Fruit fly (Drosophila melanogaster) whole organism, embryonic: ENCODE results near the gene Sema5c.

Experiments used
- Aef1 ChIP-seq: fragments of 200-800 bp; sonication (Bioruptor generic); IDR thresholded peaks from 3 replicates; pipeline ENCODE4 v1.3.6; 2022; ENCODE audit warnings: missing biosample characterization, missing genetic modification characterization
- B-H1 ChIP-seq: fragments of 200-800 bp; sonication (Bioruptor generic); IDR thresholded peaks from 3 replicates; pipeline ENCODE4 v1.3.6; 2022; ENCODE audit warnings: missing biosample characterization, missing genetic modification characterization
- CG1024 ChIP-seq: fragments of 200-800 bp; sonication (Bioruptor generic); IDR thresholded peaks from 2 replicates; pipeline ENCODE4 v1.3.6; 2022; ENCODE audit warnings: missing biosample characterization, missing genetic modification characterization
- CG12219 ChIP-seq: fragments of 200-800 bp; sonication (Bioruptor generic); optimal IDR thresholded peaks from 3 replicates; lab custom pipeline; 2018; ENCODE audit warnings: missing biosample characterization, mild to moderate bottlenecking, missing genetic modification characterization
- CG12299 ChIP-seq: fragments of 200-800 bp; sonication (Bioruptor generic); optimal IDR thresholded peaks from 2 replicates; lab custom pipeline; 2018; ENCODE audit warnings: missing biosample characterization, mild to moderate bottlenecking, missing genetic modification characterization
- CG13123 ChIP-seq: fragments of 200-800 bp; sonication (Bioruptor generic); optimal IDR thresholded peaks from 2 replicates; lab custom pipeline; 2016; ENCODE audit warnings: missing biosample characterization, missing genetic modification characterization
- CG15514 ChIP-seq: fragments of 200-800 bp; sonication (Bioruptor generic); optimal IDR thresholded peaks from 3 replicates; lab custom pipeline; 2017; ENCODE audit warnings: missing biosample characterization, missing genetic modification characterization, mild to moderate bottlenecking, moderate library complexity, missing genetic modification reagents
- CG17361 ChIP-seq: fragments of 200-800 bp; sonication (Bioruptor generic); IDR thresholded peaks from 3 replicates; pipeline ENCODE4 v1.3.6; 2022; ENCODE audit warnings: missing biosample characterization, missing genetic modification characterization
- CG17912 ChIP-seq: fragments of 200-800 bp; sonication (Bioruptor generic); optimal IDR thresholded peaks from 2 replicates; lab custom pipeline; 2018; ENCODE audit warnings: missing biosample characterization, mild to moderate bottlenecking, missing genetic modification characterization
- CG30403 ChIP-seq: fragments of 200-800 bp; sonication (Bioruptor generic); optimal IDR thresholded peaks from 3 replicates; lab custom pipeline; 2016; ENCODE audit warnings: missing biosample characterization, missing genetic modification characterization
- CG31441 ChIP-seq: fragments of 200-800 bp; sonication (Bioruptor generic); IDR thresholded peaks from 2 replicates; pipeline ENCODE4 v1.3.6; 2022; ENCODE audit warnings: missing biosample characterization, missing genetic modification characterization
- CG3163 ChIP-seq: fragments of 200-800 bp; sonication (Bioruptor generic); optimal IDR thresholded peaks from 3 replicates; lab custom pipeline; 2016; ENCODE audit warnings: missing biosample characterization, missing genetic modification characterization
- CG3838 ChIP-seq: fragments of 200-800 bp; sonication (Bioruptor generic); optimal IDR thresholded peaks from 3 replicates; lab custom pipeline; 2016; ENCODE audit warnings: missing biosample characterization, missing genetic modification characterization
- CG5245 ChIP-seq: fragments of 200-800 bp; sonication (Bioruptor generic); optimal IDR thresholded peaks from 3 replicates; lab custom pipeline; 2016; ENCODE audit warnings: missing biosample characterization, missing genetic modification characterization
- CG6654 ChIP-seq: fragments of 200-800 bp; sonication (Bioruptor generic); optimal IDR thresholded peaks from 2 replicates; lab custom pipeline; 2017; ENCODE audit warnings: missing biosample characterization, mild to moderate bottlenecking, missing genetic modification characterization
- CG6683 ChIP-seq: fragments of 200-800 bp; sonication (Bioruptor generic); optimal IDR thresholded peaks from 2 replicates; lab custom pipeline; 2017; ENCODE audit warnings: missing biosample characterization, mild to moderate bottlenecking, missing genetic modification characterization, missing genetic modification reagents
- CG7839 ChIP-seq: fragments of 200-800 bp; sonication (Bioruptor generic); optimal IDR thresholded peaks from 3 replicates; lab custom pipeline; 2018; ENCODE audit warnings: missing biosample characterization, mild to moderate bottlenecking, missing genetic modification characterization, moderate library complexity
- CHES-1-like ChIP-seq: fragments of 200-800 bp; sonication (Bioruptor generic); optimal IDR thresholded peaks from 2 replicates; lab custom pipeline; 2016; ENCODE audit warnings: missing biosample characterization, missing genetic modification characterization
- Camta ChIP-seq: fragments of 200-800 bp; sonication (Bioruptor generic); optimal IDR thresholded peaks from 2 replicates; lab custom pipeline; 2016; ENCODE audit warnings: missing biosample characterization, missing genetic modification characterization
- CkIIα-i1 ChIP-seq: fragments of 200-800 bp; sonication (Bioruptor generic); IDR thresholded peaks from 2 replicates; pipeline ENCODE4 v1.3.6; 2022; ENCODE audit warnings: missing biosample characterization, missing genetic modification characterization
- Dp ChIP-seq: fragments of 200-800 bp; sonication (Bioruptor generic); optimal IDR thresholded peaks from 2 replicates; lab custom pipeline; 2018; ENCODE audit warnings: missing biosample characterization, mild to moderate bottlenecking, missing genetic modification characterization, moderate library complexity
- E2f2 ChIP-seq: fragments of 200-800 bp; sonication (Bioruptor generic); IDR thresholded peaks from 2 replicates; pipeline ENCODE4 v1.3.6; 2022; ENCODE audit warnings: missing biosample characterization, missing genetic modification characterization
- Eip74EF ChIP-seq, 2 experiments: fragments of 200-800 bp in 1 of 2; fragments of >200 bp in 1 of 2; sonication (Bioruptor generic) in 1 of 2; optimal IDR thresholded peaks; 2 replicates each; lab custom pipeline; 2017 to 2019; ENCODE audit warnings: missing biosample characterization in 2 of 2, missing genetic modification characterization in 2 of 2, mild to moderate bottlenecking in 1 of 2, moderate library complexity in 1 of 2
- Fer2 ChIP-seq: fragments of 200-800 bp; sonication (Bioruptor generic); optimal IDR thresholded peaks from 2 replicates; lab custom pipeline; 2018; ENCODE audit warnings: missing biosample characterization, mild to moderate bottlenecking, missing genetic modification characterization, moderate library complexity
- Hr3 ChIP-seq: fragments of 200-800 bp; sonication (Bioruptor generic); optimal IDR thresholded peaks from 3 replicates; lab custom pipeline; 2016; ENCODE audit warnings: missing biosample characterization, missing genetic modification characterization
- Lpt ChIP-seq: fragments of >200 bp; optimal IDR thresholded peaks from 2 replicates; lab custom pipeline; 2018; ENCODE audit warnings: missing biosample characterization, missing genetic modification characterization
- Mad ChIP-seq: fragments of 200-800 bp; sonication (Bioruptor generic); optimal IDR thresholded peaks from 2 replicates; lab custom pipeline; 2016; ENCODE audit warnings: missing biosample characterization, missing genetic modification characterization
- Mes4 ChIP-seq: fragments of 200-800 bp; sonication (Bioruptor generic); optimal IDR thresholded peaks from 2 replicates; lab custom pipeline; 2016; ENCODE audit warnings: missing biosample characterization, missing genetic modification characterization
- Oaz ChIP-seq: fragments of 200-800 bp; sonication (Bioruptor generic); IDR thresholded peaks from 2 replicates; pipeline ENCODE4 v1.3.6; 2022; ENCODE audit warnings: missing biosample characterization, missing genetic modification characterization
- Ptx1 ChIP-seq: fragments of 200-800 bp; sonication (Bioruptor generic); IDR thresholded peaks from 2 replicates; pipeline ENCODE4 v1.3.6; 2022; ENCODE audit warnings: missing biosample characterization, missing genetic modification characterization
- Trl ChIP-seq, 3 experiments: fragments of >200 bp in 2 of 3; fragments of 200-800 bp in 1 of 3; sonication (Bioruptor generic) in 1 of 3; optimal IDR thresholded peaks; 2 replicates in 1 of 3; 3 replicates in 2 of 3; lab custom pipeline; 2016 to 2017; ENCODE audit warnings: missing biosample characterization in 1 of 3, missing genetic modification characterization in 1 of 3
- ato ChIP-seq: fragments of 200-800 bp; sonication (Bioruptor generic); IDR thresholded peaks from 2 replicates; pipeline ENCODE4 v1.3.6; 2022; ENCODE audit warnings: missing biosample characterization, missing genetic modification characterization; ENCODE audit not compliant: partially characterized antibody
- chinmo ChIP-seq: fragments of 200-800 bp; sonication (Bioruptor generic); IDR thresholded peaks from 4 replicates; pipeline ENCODE4 v1.3.6; 2022; ENCODE audit warnings: missing biosample characterization, missing genetic modification characterization; ENCODE audit not compliant: partially characterized antibody
- dati ChIP-seq: fragments of 200-800 bp; sonication (Bioruptor generic); IDR thresholded peaks from 2 replicates; pipeline ENCODE4 v1.3.6; 2022; ENCODE audit warnings: missing biosample characterization, missing genetic modification characterization
- gcm ChIP-seq: fragments of 200-800 bp; sonication (Bioruptor generic); optimal IDR thresholded peaks from 2 replicates; lab custom pipeline; 2019; ENCODE audit warnings: missing biosample characterization, mild to moderate bottlenecking, missing genetic modification characterization, moderate library complexity
- kay ChIP-seq: fragments of 200-800 bp; sonication (Bioruptor generic); optimal IDR thresholded peaks from 2 replicates; lab custom pipeline; 2016; ENCODE audit warnings: missing biosample characterization, missing genetic modification characterization
- maf-S ChIP-seq: fragments of 200-800 bp; sonication (Bioruptor generic); optimal IDR thresholded peaks from 2 replicates; lab custom pipeline; 2016; ENCODE audit warnings: missing biosample characterization, missing genetic modification characterization
- nmo ChIP-seq: fragments of 200-800 bp; sonication (Bioruptor generic); optimal IDR thresholded peaks from 2 replicates; lab custom pipeline; 2018; ENCODE audit warnings: missing biosample characterization, mild to moderate bottlenecking, missing genetic modification characterization, moderate library complexity
- org-1 ChIP-seq: fragments of 200-800 bp; sonication (Bioruptor generic); optimal IDR thresholded peaks from 2 replicates; lab custom pipeline; 2017; ENCODE audit warnings: missing biosample characterization, missing genetic modification characterization
- psq ChIP-seq: fragments of 200-800 bp; sonication (Bioruptor generic); optimal IDR thresholded peaks from 2 replicates; lab custom pipeline; 2017; ENCODE audit warnings: missing biosample characterization, missing genetic modification characterization
- ro ChIP-seq: fragments of 200-800 bp; sonication (Bioruptor generic); IDR thresholded peaks from 2 replicates; pipeline ENCODE4 v1.3.6; 2022; ENCODE audit warnings: missing biosample characterization, missing genetic modification characterization
- run ChIP-seq: fragments of 200-800 bp; sonication (Bioruptor generic); optimal IDR thresholded peaks from 3 replicates; lab custom pipeline; 2018; ENCODE audit warnings: missing biosample characterization, mild to moderate bottlenecking, missing genetic modification characterization
- scrt ChIP-seq: fragments of 200-800 bp; sonication (Bioruptor generic); optimal IDR thresholded peaks from 2 replicates; lab custom pipeline; 2018; ENCODE audit warnings: missing biosample characterization, mild to moderate bottlenecking, missing genetic modification characterization, moderate library complexity
- shn ChIP-seq: fragments of 200-800 bp; sonication (Bioruptor generic); optimal IDR thresholded peaks from 3 replicates; lab custom pipeline; 2016; ENCODE audit warnings: missing biosample characterization, missing genetic modification characterization
- sob ChIP-seq: fragments of 200-800 bp; sonication (Bioruptor generic); IDR thresholded peaks from 2 replicates; pipeline ENCODE4 v1.3.6; 2022; ENCODE audit warnings: missing biosample characterization, missing genetic modification characterization
- sqz ChIP-seq: fragments of 200-800 bp; sonication (Bioruptor generic); optimal IDR thresholded peaks from 3 replicates; lab custom pipeline; 2018; ENCODE audit warnings: missing biosample characterization, mild to moderate bottlenecking, missing genetic modification characterization
- tin ChIP-seq: fragments of 200-800 bp; sonication (Bioruptor generic); optimal IDR thresholded peaks from 3 replicates; lab custom pipeline; 2016; ENCODE audit warnings: missing biosample characterization, missing genetic modification characterization
- toy ChIP-seq: fragments of 200-800 bp; sonication (Bioruptor generic); IDR thresholded peaks from 2 replicates; pipeline ENCODE4 v1.3.6; 2022; ENCODE audit warnings: missing biosample characterization, missing genetic modification characterization
- zf30C ChIP-seq: fragments of 200-800 bp; sonication (Bioruptor generic); optimal IDR thresholded peaks from 3 replicates; lab custom pipeline; 2018; ENCODE audit warnings: missing biosample characterization, mild to moderate bottlenecking, missing genetic modification characterization
- zfh1 ChIP-seq: fragments of 200-800 bp; sonication (Bioruptor generic); IDR thresholded peaks from 3 replicates; pipeline ENCODE4 v1.3.6; 2022; ENCODE audit warnings: missing biosample characterization, missing genetic modification characterization

The Sema5c gene

DNA sequence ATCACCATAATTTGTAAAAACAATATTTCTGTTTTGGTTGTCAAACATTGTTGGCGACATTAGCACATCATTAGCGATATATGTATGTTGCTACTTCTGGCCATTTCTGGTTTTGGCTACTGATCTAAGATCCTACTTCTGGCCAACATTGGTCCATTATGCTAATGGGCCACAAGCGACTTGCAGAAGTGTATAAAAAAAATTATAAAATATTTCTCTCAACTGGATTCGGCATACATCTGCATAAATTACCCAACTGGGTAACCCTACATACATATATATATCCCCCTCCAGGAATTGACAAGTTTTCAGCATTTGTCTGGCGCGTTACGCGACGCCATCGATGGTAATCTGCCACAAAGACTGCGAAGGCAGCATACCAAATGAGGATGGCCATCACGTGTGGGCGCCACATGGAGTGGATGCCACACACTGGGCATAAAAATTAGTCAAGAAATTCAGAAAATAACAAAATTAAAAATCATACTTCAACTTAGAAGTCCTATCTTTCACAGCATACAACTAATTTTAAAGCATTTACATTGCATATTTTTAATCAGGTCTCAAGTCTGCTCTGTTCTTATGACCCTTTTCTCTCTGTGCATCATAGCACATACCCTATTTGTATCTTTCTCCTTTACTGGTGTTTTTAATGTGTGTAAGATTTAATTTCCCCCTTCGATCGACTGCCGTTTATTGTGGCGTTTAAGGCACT is 44.0 kb downstream of the Sema5c start (continued):
- TF ChIP-seq Aef1 (GFP tag; lab: Robert Waterston, UW) (0 out of 3 replicates have a peak, but pooled peaks have one; percentile 30), maf-S (GFP tag; lab: Kevin White, UChicago) (no peak), Mes4 (peak; percentile 37), Lpt (GFP tag; lab: Kevin White, UChicago) (no peak), Camta (GFP tag; lab: Kevin White, UChicago) (peak; percentile 16), B-H1 (GFP tag; lab: Robert Waterston, UW) (peak; percentile 24; the same call in 1 of the 3 replicates), run (tag; lab: Kevin White, UChicago) (no peak), CG17361 (peak; percentile 57; the same call in 2 of the 3 replicates), zf30C (GFP tag; lab: Kevin White, UChicago) (peak; percentile 3), Dp (no peak), dati (GFP tag; lab: Robert Waterston, UW) (no peak), Hr3 (GFP tag; lab: Kevin White, UChicago) (no peak), org-1 (GFP tag; lab: Kevin White, UChicago) (no peak), kay (GFP tag; lab: Kevin White, UChicago) (no peak), CG30403 (no peak), CG3163 (GFP tag; lab: Kevin White, UChicago) (peak; percentile 12), toy (GFP tag; lab: Robert Waterston, UW) (no peak), Ptx1 (peak; percentile 60), CG6683 (GFP tag; lab: Kevin White, UChicago) (no peak), CG15514 (GFP tag; lab: Kevin White, UChicago) (no peak), gcm (GFP tag; lab: Kevin White, UChicago) (no peak), ro (GFP tag; lab: Robert Waterston, UW) (peak; percentile 53), CG3838 (no peak), CG7839 (tag; lab: Kevin White, UChicago) (peak; percentile 42), CG6654 (peak; percentile 19), shn (GFP tag; lab: Kevin White, UChicago) (peak; percentile 27), CG5245 (GFP tag; lab: Kevin White, UChicago) (no peak), Oaz (GFP tag; lab: Robert Waterston, UW) (no peak), CkIIα-i1 (GFP tag; lab: Robert Waterston, UW) (no peak), Eip74EF (GFP tag; optimal IDR thresholded peaks at IDR 0.05; lab: Kevin White, UChicago) (no peak), E2f2 (GFP tag; lab: Robert Waterston, UW) (peak; percentile 26; the same call in 1 of the 2 replicates), tin (GFP tag; lab: Kevin White, UChicago) (peak; percentile 74), CG13123 (GFP tag; lab: Kevin White, UChicago) (no peak), CHES-1-like (GFP tag; lab: Kevin White, UChicago) (no peak), nmo (peak; percentile 50), Mad (GFP tag; lab: Kevin White, UChicago) (peak; percentile 1), CG1024 (peak; percentile 59), sob (GFP tag; lab: Robert Waterston, UW) (peak; percentile 73), scrt (no peak), sqz (GFP tag; lab: Kevin White, UChicago) (no peak), CG17912 (GFP tag; lab: Kevin White, UChicago) (no peak), CG31441 (GFP tag; lab: Robert Waterston, UW) (peak; percentile 54), chinmo (no peak), ato (GFP tag; lab: Robert Waterston, UW) (no peak), Fer2 (tag; lab: Kevin White, UChicago) (no peak), CG12219 (GFP tag; lab: Kevin White, UChicago) (no peak), Trl (optimal IDR thresholded peaks at IDR 0.05; lab: Kevin White, UChicago) (no peak), Trl (GFP tag; optimal IDR thresholded peaks at IDR 0.05; lab: Kevin White, UChicago) (no peak), psq (GFP tag; lab: Kevin White, UChicago) (no peak), CG12299 (tag; lab: Kevin White, UChicago) (no peak), zfh1 (GFP tag; lab: Robert Waterston, UW) (peak; percentile 79)
